Worm (Caenorhabditis elegans) whole organism, early embryonic: ENCODE measurements around the gene F07F6.8.

Source experiments
- F13C5.2 ChIP-seq: sonication (generic microtip); optimal IDR thresholded peaks from 2 replicates; lab custom pipeline; 2017; ENCODE audit warnings: mild to moderate bottlenecking, missing genetic modification characterization, inconsistent platforms, missing compliant biosample characterization
- aly-1 ChIP-seq: sonication (generic microtip); optimal IDR thresholded peaks from 2 replicates; lab custom pipeline; 2016; ENCODE audit warnings: missing genetic modification characterization, missing compliant biosample characterization
- ama-1 ChIP-seq: fragments of 150-350 bp; optimal IDR thresholded peaks from 2 replicates; lab custom pipeline; 2014
- ceh-36 ChIP-seq: sonication (generic microtip); optimal IDR thresholded peaks from 2 replicates; lab custom pipeline; 2016; ENCODE audit warnings: missing genetic modification characterization, inconsistent platforms, missing compliant biosample characterization
- flt-1 ChIP-seq: fragments of 200-800 bp; sonication (Bioruptor generic); IDR thresholded peaks from 2 replicates; pipeline ENCODE4 v1.3.6; 2022; ENCODE audit warnings: missing genetic modification characterization, missing compliant biosample characterization
- hmbx-1 ChIP-seq: sonication (generic microtip); optimal IDR thresholded peaks from 2 replicates; lab custom pipeline; 2016; ENCODE audit warnings: mild to moderate bottlenecking, missing genetic modification characterization, missing compliant biosample characterization
- hmg-4 ChIP-seq: fragments of 200-800 bp; sonication (Bioruptor generic); optimal IDR thresholded peaks from 2 replicates; lab custom pipeline; 2018; ENCODE audit warnings: mild to moderate bottlenecking, missing genetic modification characterization, missing compliant biosample characterization
- hnd-1 ChIP-seq: sonication (generic microtip); optimal IDR thresholded peaks from 2 replicates; lab custom pipeline; 2016; ENCODE audit warnings: missing genetic modification characterization, missing compliant biosample characterization
- pes-1 ChIP-seq: fragments of 200-800 bp; sonication (Bioruptor generic); IDR thresholded peaks from 2 replicates; pipeline ENCODE4 v1.3.6; 2022; ENCODE audit warnings: missing genetic modification reagents, missing genetic modification characterization, missing compliant biosample characterization
- sea-1 ChIP-seq: fragments of 200-800 bp; sonication (Bioruptor generic); conservative IDR thresholded peaks from 2 replicates; pipeline ENCODE4 v1.3.6; 2022; ENCODE audit warnings: missing genetic modification characterization, missing compliant biosample characterization
- tbx-11 ChIP-seq: fragments of 200-800 bp; sonication (Bioruptor generic); IDR thresholded peaks from 2 replicates; pipeline ENCODE4 v1.3.6; 2022; ENCODE audit warnings: missing genetic modification characterization, missing compliant biosample characterization
- tbx-37 ChIP-seq: fragments of 200-800 bp; sonication (Bioruptor generic); conservative IDR thresholded peaks from 2 replicates; pipeline ENCODE4 v1.3.6; 2022; ENCODE audit warnings: missing genetic modification reagents, missing genetic modification characterization, missing compliant biosample characterization

DNA sequence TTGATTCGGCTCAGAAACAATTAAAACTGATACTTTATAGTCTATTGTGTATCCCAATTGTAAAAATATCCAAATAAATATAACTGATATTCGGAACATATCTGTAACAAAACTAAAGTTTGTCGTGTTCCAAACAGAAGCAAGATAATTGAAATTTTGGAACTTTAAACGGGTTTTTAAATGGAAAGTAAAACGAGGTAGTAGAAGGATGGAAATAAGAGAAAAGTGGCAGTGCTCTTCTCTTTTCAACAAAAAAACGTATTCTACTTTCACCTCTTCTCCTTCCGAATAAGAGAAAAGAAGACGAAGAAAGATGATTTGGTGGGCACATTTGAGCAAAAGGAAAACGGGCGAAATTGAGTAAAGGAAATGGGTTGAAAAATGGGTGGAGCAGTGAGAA, 21.0 kb upstream of the F07F6.8 start, which contains the start of gene nmr-1:
- no peak for TF ChIP-seq ama-1
- TF ChIP-seq flt-1 (GFP tag; lab: Robert Waterston, UW): no peak
- no peak for TF ChIP-seq aly-1
- no peak for TF ChIP-seq ceh-36
- TF ChIP-seq tbx-11 (GFP tag; lab: Robert Waterston, UW): no peak
- no peak for TF ChIP-seq F13C5.2 (tag; lab: Kevin White, UChicago)
- no peak for TF ChIP-seq hmg-4 (GFP tag; lab: Kevin White, UChicago)
- no peak for TF ChIP-seq hnd-1 (tag; lab: Kevin White, UChicago)
- TF ChIP-seq hmbx-1 (tag; lab: Kevin White, UChicago): no peak
- no peak for TF ChIP-seq tbx-37 (GFP tag; lab: Robert Waterston, UW)
- TF ChIP-seq sea-1 (GFP tag; lab: Robert Waterston, UW): no peak
- TF ChIP-seq pes-1 (GFP tag; lab: Robert Waterston, UW): no peak
